Worm (Caenorhabditis elegans) whole organism, L3 larva: ENCODE results near the gene R10D12.1.

Source experiments
- daf-12 ChIP-seq: fragments of 150-350 bp; optimal IDR thresholded peaks from 2 replicates; lab custom pipeline; 2014; ENCODE audit warnings: missing biosample characterization, missing genetic modification reagents, missing genetic modification characterization
- egl-27 ChIP-seq: sonication (generic microtip); optimal IDR thresholded peaks from 4 replicates; lab custom pipeline; 2017; ENCODE audit warnings: missing biosample characterization, missing genetic modification reagents, missing genetic modification characterization
- fkh-10 ChIP-seq: sonication (generic microtip); optimal IDR thresholded peaks from 2 replicates; lab custom pipeline; 2017; ENCODE audit warnings: missing biosample characterization, missing genetic modification reagents, missing genetic modification characterization
- fos-1 ChIP-seq: fragments of 150-350 bp; optimal IDR thresholded peaks from 2 replicates; lab custom pipeline; 2014; ENCODE audit warnings: missing biosample characterization, missing genetic modification characterization
- nhr-237 ChIP-seq: fragments of 150-350 bp; optimal IDR thresholded peaks from 2 replicates; lab custom pipeline; 2014; ENCODE audit warnings: missing biosample characterization, missing genetic modification characterization

DNA sequence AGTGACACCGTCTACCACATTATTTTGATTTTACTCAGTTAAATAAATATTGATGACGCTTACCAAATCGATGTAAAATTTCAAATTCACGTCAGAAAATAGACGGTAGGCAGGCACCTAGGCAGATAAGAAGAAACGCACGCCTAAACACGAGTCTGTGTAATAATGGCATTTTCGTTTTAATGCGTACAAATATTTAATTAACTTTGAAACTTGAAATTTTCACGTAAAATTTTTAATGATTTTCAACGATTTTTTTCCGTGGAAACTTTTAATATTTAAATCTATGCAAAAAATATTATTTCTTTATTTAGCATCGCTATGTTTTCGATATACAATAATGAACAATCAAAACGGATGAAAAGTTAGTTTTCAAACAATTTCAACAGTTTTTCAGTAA, 3.2 kb downstream of the R10D12.1 start, which contains the start of gene C06B3.16:
- no peak for TF ChIP-seq daf-12
- TF ChIP-seq nhr-237 (tag; lab: Kevin White, UChicago), result no peak
- no peak for TF ChIP-seq fos-1 (tag; lab: Kevin White, UChicago)
- TF ChIP-seq fkh-10 (GFP tag; lab: Kevin White, UChicago), result no peak
- TF ChIP-seq egl-27 (tag; lab: Kevin White, UChicago), result no peak
